Fruit fly (Drosophila melanogaster): ENCODE data around the gene Osi22.
A peak's percentile ranks its signal among the peaks of the same experiment; 100 is the strongest.

Gene Osi22

dm6 chr3R:13305318-13305899, 15.0 kb downstream of the Osi22 start:
- TF ChIP-seq CG10321 (GFP tag; IDR thresholded peaks at IDR 0.05) (no peak), pan (optimal IDR thresholded peaks at IDR 0.05) (no peak), pan (GFP tag; optimal IDR thresholded peaks at IDR 0.05 in 1 of 2, IDR thresholded peaks at IDR 0.05 in 1 of 2) (no peak), wek (GFP tag; optimal IDR thresholded peaks at IDR 0.05) (no peak), HLH4C (GFP tag; IDR thresholded peaks at IDR 0.05; ENCODE audit: partially characterized antibody) (no peak), salm (tag; optimal IDR thresholded peaks at IDR 0.05) (no peak), ftz-f1 (GFP tag; optimal IDR thresholded peaks at IDR 0.05) (no peak), CG18599 (GFP tag; optimal IDR thresholded peaks at IDR 0.05) (no peak), pum (GFP tag; optimal IDR thresholded peaks at IDR 0.05) (no peak), Camta (GFP tag; optimal IDR thresholded peaks at IDR 0.05) (no peak), TFAM (GFP tag; optimal IDR thresholded peaks at IDR 0.05) (no peak), dm (GFP tag; optimal IDR thresholded peaks at IDR 0.05) (no peak), nau (GFP tag; optimal IDR thresholded peaks at IDR 0.05) (no peak), CG15073 (GFP tag; optimal IDR thresholded peaks at IDR 0.05) (no peak), PHDP (tag; optimal IDR thresholded peaks at IDR 0.05) (peak; percentile 64), nom (GFP tag; optimal IDR thresholded peaks at IDR 0.05) (peak; percentile 40), nmo (GFP tag; optimal IDR thresholded peaks at IDR 0.05) (peak; percentile 77), exex (tag; optimal IDR thresholded peaks at IDR 0.05) (no peak), Gug (GFP tag; IDR thresholded peaks at IDR 0.05) (no peak), CG17385 (GFP tag; optimal IDR thresholded peaks at IDR 0.05) (peak; percentile 48), Nf-YB (GFP tag; optimal IDR thresholded peaks at IDR 0.05) (peak; percentile 52), CG13894 (tag; optimal IDR thresholded peaks at IDR 0.05) (no peak), chinmo (GFP tag; IDR thresholded peaks at IDR 0.05; ENCODE audit: partially characterized antibody) (no peak), CG6654 (GFP tag; optimal IDR thresholded peaks at IDR 0.05) (peak; percentile 35), Neu2 (GFP tag; optimal IDR thresholded peaks at IDR 0.05; ENCODE audit: borderline replicate concordance) (no peak), CG9876 (GFP tag; optimal IDR thresholded peaks at IDR 0.05) (no peak), croc (GFP tag; conservative IDR thresholded peaks at IDR 0.05) (peak; percentile 13; the same call in 1 of the 3 replicates), klu (GFP tag; IDR thresholded peaks at IDR 0.05) (no peak), Tbp (GFP tag; optimal IDR thresholded peaks at IDR 0.05) (no peak), CG4707 (GFP tag; optimal IDR thresholded peaks at IDR 0.05) (no peak), CG2129 (GFP tag; IDR thresholded peaks at IDR 0.05; ENCODE audit: partially characterized antibody) (no peak), ind (GFP tag; optimal IDR thresholded peaks at IDR 0.05) (peak; percentile 32), knrl (GFP tag; IDR thresholded peaks at IDR 0.05; ENCODE audit: partially characterized antibody) (no peak), kah (GFP tag; optimal IDR thresholded peaks at IDR 0.05) (peak; percentile 5), ems (GFP tag; optimal IDR thresholded peaks at IDR 0.05) (no peak), CG16813 (GFP tag; IDR thresholded peaks at IDR 0.05; ENCODE audit: partially characterized antibody) (no peak), repo (GFP tag; optimal IDR thresholded peaks at IDR 0.05) (no peak), Hmx (GFP tag; optimal IDR thresholded peaks at IDR 0.05) (no peak), CG13624 (GFP tag; optimal IDR thresholded peaks at IDR 0.05) (no peak), Sox102F (GFP tag; optimal IDR thresholded peaks at IDR 0.05) (peak; percentile 43), chif (GFP tag; optimal IDR thresholded peaks at IDR 0.05) (no peak), lab (GFP tag; optimal IDR thresholded peaks at IDR 0.05) (no peak), CG3838 (GFP tag; optimal IDR thresholded peaks at IDR 0.05) (no peak), wdn (GFP tag; IDR thresholded peaks at IDR 0.05) (no peak), Atf-2 (GFP tag; optimal IDR thresholded peaks at IDR 0.05) (no peak), gem (tag; optimal IDR thresholded peaks at IDR 0.05) (peak; percentile 82), D19A (tag; optimal IDR thresholded peaks at IDR 0.05) (peak; percentile 62), luna (GFP tag; optimal IDR thresholded peaks at IDR 0.05) (no peak), CG4282 (GFP tag; optimal IDR thresholded peaks at IDR 0.05) (no peak), CG10979 (tag; optimal IDR thresholded peaks at IDR 0.05) (peak; percentile 86)

Measured in whole organism, embryonic.